Worm (Caenorhabditis elegans) whole organism, late embryonic: ENCODE measurements around the gene ZK1290.7.

Experiments
- F13H6.1 ChIP-seq: sonication (generic microtip); optimal IDR thresholded peaks from 2 replicates; lab custom pipeline; 2016; ENCODE audit warnings: missing genetic modification characterization, missing compliant biosample characterization
- K02D7.2 ChIP-seq: sonication (generic microtip); optimal IDR thresholded peaks from 2 replicates; lab custom pipeline; 2017; ENCODE audit warnings: mild to moderate bottlenecking, missing genetic modification characterization, missing compliant biosample characterization
- K09A11.1 ChIP-seq: sonication (generic microtip); optimal IDR thresholded peaks from 2 replicates; lab custom pipeline; 2017; ENCODE audit warnings: antibody characterized with exemption, mild to moderate bottlenecking, missing genetic modification characterization, missing compliant biosample characterization; ENCODE audit not compliant: insufficient read depth
- ahr-1 ChIP-seq: sonication (generic microtip); optimal IDR thresholded peaks from 2 replicates; lab custom pipeline; 2016; ENCODE audit warnings: missing genetic modification characterization, missing compliant biosample characterization
- ama-1 ChIP-seq: fragments of 150-350 bp; optimal IDR thresholded peaks from 2 replicates; lab custom pipeline; 2014
- ceh-14 ChIP-seq: sonication (generic microtip); optimal IDR thresholded peaks from 2 replicates; lab custom pipeline; 2016; ENCODE audit warnings: missing genotype, missing genetic modification characterization, missing compliant biosample characterization
- ceh-18 ChIP-seq: sonication (generic microtip); optimal IDR thresholded peaks from 2 replicates; lab custom pipeline; 2016; ENCODE audit warnings: missing genetic modification characterization, missing compliant biosample characterization
- ceh-19 ChIP-seq: fragments of 200-800 bp; sonication (Bioruptor generic); optimal IDR thresholded peaks from 2 replicates; lab custom pipeline; 2018; ENCODE audit warnings: mild to moderate bottlenecking, missing genetic modification characterization, missing compliant biosample characterization
- ceh-2 ChIP-seq: sonication (generic microtip); optimal IDR thresholded peaks from 2 replicates; lab custom pipeline; 2016; ENCODE audit warnings: missing genotype, missing genetic modification characterization, missing compliant biosample characterization
- ceh-22 ChIP-seq: sonication (generic microtip); optimal IDR thresholded peaks from 2 replicates; lab custom pipeline; 2017; ENCODE audit warnings: missing biosample characterization, missing genetic modification characterization
- ceh-24 ChIP-seq: sonication (generic microtip); optimal IDR thresholded peaks from 2 replicates; lab custom pipeline; 2016; ENCODE audit warnings: mild to moderate bottlenecking, missing genetic modification characterization, missing compliant biosample characterization
- ceh-34 ChIP-seq: sonication (generic microtip); optimal IDR thresholded peaks from 2 replicates; lab custom pipeline; 2016; ENCODE audit warnings: mild to moderate bottlenecking, missing genetic modification characterization, missing compliant biosample characterization
- ceh-48 ChIP-seq: sonication (generic microtip); optimal IDR thresholded peaks from 2 replicates; lab custom pipeline; 2016; ENCODE audit warnings: missing genetic modification characterization, inconsistent platforms, missing compliant biosample characterization
- ceh-9 ChIP-seq: sonication (generic microtip); optimal IDR thresholded peaks from 2 replicates; lab custom pipeline; 2016; ENCODE audit warnings: mild to moderate bottlenecking, missing genetic modification characterization, inconsistent platforms, missing compliant biosample characterization
- elt-2 ChIP-seq: sonication (generic microtip); optimal IDR thresholded peaks from 2 replicates; lab custom pipeline; 2016; ENCODE audit warnings: missing genetic modification reagents, missing genetic modification characterization, missing compliant biosample characterization
- ets-4 ChIP-seq: sonication (generic microtip); optimal IDR thresholded peaks from 2 replicates; lab custom pipeline; 2016; ENCODE audit warnings: missing genetic modification characterization, missing compliant biosample characterization
- fax-1 ChIP-seq: sonication (generic microtip); optimal IDR thresholded peaks from 2 replicates; lab custom pipeline; 2016; ENCODE audit warnings: missing genotype, missing genetic modification characterization, missing compliant biosample characterization
- fkh-6 ChIP-seq: sonication (generic microtip); optimal IDR thresholded peaks from 2 replicates; lab custom pipeline; 2016; ENCODE audit warnings: missing genetic modification characterization, missing compliant biosample characterization
- hlh-15 ChIP-seq: sonication (generic microtip); optimal IDR thresholded peaks from 2 replicates; lab custom pipeline; 2016; ENCODE audit warnings: missing genetic modification characterization, missing compliant biosample characterization
- hlh-30 ChIP-seq: sonication (generic microtip); optimal IDR thresholded peaks from 2 replicates; lab custom pipeline; 2017; ENCODE audit warnings: antibody characterized with exemption, missing genetic modification characterization, missing compliant biosample characterization; ENCODE audit not compliant: insufficient read depth
- hlh-6 ChIP-seq: sonication (generic microtip); optimal IDR thresholded peaks from 2 replicates; lab custom pipeline; 2016; ENCODE audit warnings: missing genotype, missing genetic modification characterization, missing compliant biosample characterization
- hlh-8 ChIP-seq: sonication (generic microtip); optimal IDR thresholded peaks from 2 replicates; lab custom pipeline; 2016; ENCODE audit warnings: missing genotype, missing genetic modification characterization, missing compliant biosample characterization
- lim-6 ChIP-seq: sonication (generic microtip); optimal IDR thresholded peaks from 2 replicates; lab custom pipeline; 2016; ENCODE audit warnings: missing genetic modification characterization, missing compliant biosample characterization
- nfya-1 ChIP-seq: sonication (generic microtip); optimal IDR thresholded peaks from 2 replicates; lab custom pipeline; 2017; ENCODE audit warnings: missing genetic modification characterization, mild to moderate bottlenecking, missing compliant biosample characterization, antibody characterized with exemption, moderate library complexity
- npax-4 ChIP-seq: sonication (generic microtip); optimal IDR thresholded peaks from 2 replicates; lab custom pipeline; 2016; ENCODE audit warnings: missing genetic modification characterization, missing compliant biosample characterization
- pat-9 ChIP-seq: fragments of 200-800 bp; sonication (Bioruptor generic); optimal IDR thresholded peaks from 2 replicates; lab custom pipeline; 2018; ENCODE audit warnings: mild to moderate bottlenecking, missing genetic modification characterization, moderate library complexity, missing compliant biosample characterization
- pha-4 ChIP-seq: fragments of 150-350 bp; optimal IDR thresholded peaks from 2 replicates; lab custom pipeline; 2018; ENCODE audit warnings: missing biosample characterization, missing genetic modification reagents, missing genetic modification characterization
- rnt-1 ChIP-seq: sonication (generic microtip); optimal IDR thresholded peaks from 2 replicates; lab custom pipeline; 2016; ENCODE audit warnings: missing genetic modification characterization, missing compliant biosample characterization
- sox-4 ChIP-seq: sonication (generic microtip); optimal IDR thresholded peaks from 2 replicates; lab custom pipeline; 2017; ENCODE audit warnings: mild to moderate bottlenecking, missing genetic modification characterization, inconsistent platforms, missing compliant biosample characterization
- syd-9 ChIP-seq: sonication (generic microtip); optimal IDR thresholded peaks from 2 replicates; lab custom pipeline; 2016; ENCODE audit warnings: mild to moderate bottlenecking, missing genetic modification characterization, moderate library complexity, missing compliant biosample characterization
- tbx-7 ChIP-seq: sonication (generic microtip); optimal IDR thresholded peaks from 2 replicates; lab custom pipeline; 2016; ENCODE audit warnings: missing genotype, missing genetic modification characterization, missing compliant biosample characterization
- ttx-3 ChIP-seq: sonication (generic microtip); optimal IDR thresholded peaks from 2 replicates; lab custom pipeline; 2016; ENCODE audit warnings: missing genetic modification reagents, missing genetic modification characterization, missing compliant biosample characterization
- unc-3 ChIP-seq, 2 experiments: fragments of 200-800 bp in 1 of 2; sonication (Bioruptor generic) in 1 of 2; sonication (generic microtip) in 1 of 2; conservative IDR thresholded peaks in 1 of 2; optimal IDR thresholded peaks in 1 of 2; 2 replicates each; pipeline versions ENCODE4 v1.3.6 to Lab custom; 2016 to 2022; ENCODE audit warnings: missing compliant biosample characterization in 2 of 2, missing genetic modification characterization in 2 of 2, missing genetic modification reagents in 1 of 2
- unc-55 ChIP-seq: sonication (generic microtip); optimal IDR thresholded peaks from 2 replicates; lab custom pipeline; 2017; ENCODE audit warnings: missing biosample characterization, missing genetic modification reagents, missing genetic modification characterization
- ztf-16 ChIP-seq: sonication (generic microtip); optimal IDR thresholded peaks from 2 replicates; lab custom pipeline; 2017; ENCODE audit warnings: missing genetic modification characterization, missing compliant biosample characterization

Gene ZK1290.7

DNA sequence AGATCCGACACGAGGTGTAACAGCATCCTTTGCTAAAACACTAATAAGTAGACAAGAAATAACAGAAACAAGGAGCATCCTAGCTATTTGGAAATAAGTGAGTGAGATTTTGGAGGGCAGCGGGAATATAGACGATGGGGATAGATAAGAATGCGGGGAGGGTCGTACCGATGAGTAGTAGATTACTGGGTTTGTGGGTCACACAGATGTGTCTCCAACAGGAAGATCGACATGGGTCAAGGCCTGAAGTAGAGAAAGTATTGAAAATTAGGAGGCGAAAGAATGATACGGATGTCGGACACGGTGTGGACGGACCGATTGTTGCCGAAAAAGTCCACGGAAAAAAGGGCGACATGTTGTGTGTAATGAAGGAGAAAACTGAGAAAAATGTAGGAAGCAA, 9.0 kb upstream of the ZK1290.7 start, which contains the start of gene wrt-10:
TSS of gene wrt-10 (minus strand) at position 195 of the 400 bp plus-strand sequence.
- TF ChIP-seq pat-9 (tag; lab: Kevin White, UChicago) (no peak), fax-1 (no peak), hlh-8 (no peak), K09A11.1 (tag; lab: Kevin White, UChicago) (no peak), ahr-1 (tag; lab: Kevin White, UChicago) (no peak), hlh-30 (tag; lab: Kevin White, UChicago) (no peak), ceh-14 (no peak), ama-1 (no peak), ceh-18 (no peak), ztf-16 (tag; lab: Kevin White, UChicago) (no peak), npax-4 (tag; lab: Kevin White, UChicago) (no peak), ceh-9 (tag; lab: Kevin White, UChicago) (no peak), ceh-22 (tag; lab: Kevin White, UChicago) (no peak), syd-9 (no peak), rnt-1 (tag; lab: Kevin White, UChicago) (no peak), ceh-48 (no peak), hlh-6 (no peak), ceh-34 (tag; lab: Kevin White, UChicago) (no peak), ceh-19 (no peak), ttx-3 (tag; lab: Kevin White, UChicago) (no peak)

DNA sequence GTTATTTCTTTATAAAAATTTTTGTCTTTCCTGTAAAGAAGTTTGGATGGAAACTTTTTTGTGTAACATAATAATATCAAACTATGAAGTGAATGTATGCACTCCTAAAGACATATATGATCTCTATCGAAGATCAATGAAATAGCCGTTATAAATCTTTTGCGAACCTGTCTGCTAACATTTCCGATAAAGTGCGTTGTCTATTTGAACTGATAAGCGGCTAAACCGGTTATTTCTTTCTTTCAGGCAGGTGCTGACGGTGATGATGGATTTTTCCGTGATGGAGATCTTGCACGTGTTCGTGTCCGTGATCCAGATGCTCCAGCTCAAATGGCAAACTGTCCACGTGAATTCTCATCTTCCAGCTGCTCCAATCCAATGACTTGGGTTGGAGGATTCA, 6.1 kb upstream of the ZK1290.7 start:
- TF ChIP-seq ztf-16 (tag; lab: Kevin White, UChicago), result no peak
- TF ChIP-seq pha-4 (tag; lab: Kevin White, UChicago), result no peak
- TF ChIP-seq unc-3 (GFP tag; conservative IDR thresholded peaks at IDR 0.05; lab: Robert Waterston, UW), result no peak
- no peak for TF ChIP-seq unc-3 (tag; optimal IDR thresholded peaks at IDR 0.05; lab: Kevin White, UChicago)
- TF ChIP-seq ceh-24 (tag; lab: Kevin White, UChicago), result no peak
- TF ChIP-seq ceh-14, result no peak
- TF ChIP-seq fkh-6, result no peak
- TF ChIP-seq sox-4 (tag; lab: Kevin White, UChicago), result no peak
- TF ChIP-seq syd-9, result no peak
- TF ChIP-seq tbx-7 (tag; lab: Kevin White, UChicago), result no peak
- TF ChIP-seq hlh-8, result no peak
- no peak for TF ChIP-seq pat-9 (tag; lab: Kevin White, UChicago)
- TF ChIP-seq, all 69 proteins: peak for 0

DNA sequence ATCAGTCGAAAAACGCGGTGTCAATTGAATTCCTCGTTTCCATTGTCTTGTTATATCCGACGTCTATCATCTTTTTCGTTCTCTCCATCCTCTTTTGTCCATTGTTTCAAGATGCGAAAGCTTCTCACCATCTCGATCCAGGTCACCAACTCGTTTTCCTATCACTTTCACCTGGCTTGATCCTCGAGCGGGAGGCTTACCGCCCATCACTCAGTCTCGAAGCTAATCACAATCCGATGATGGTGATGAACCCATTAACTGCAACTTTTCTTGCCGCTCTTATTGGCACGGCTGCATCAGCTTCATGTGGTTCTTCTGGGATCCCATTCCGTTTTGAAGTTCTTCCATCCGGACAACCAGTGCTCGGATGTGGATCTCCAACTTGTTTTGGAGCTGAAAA, 5.6 kb upstream of the ZK1290.7 start, which contains the start of gene wrt-1:
TSS of gene wrt-1 (plus strand) at position 53 of the 400 bp plus-strand sequence.
- no peak for TF ChIP-seq elt-2 (tag; lab: Kevin White, UChicago)
- no peak for TF ChIP-seq K02D7.2 (tag; lab: Kevin White, UChicago)
- TF ChIP-seq fkh-6, result no peak

DNA sequence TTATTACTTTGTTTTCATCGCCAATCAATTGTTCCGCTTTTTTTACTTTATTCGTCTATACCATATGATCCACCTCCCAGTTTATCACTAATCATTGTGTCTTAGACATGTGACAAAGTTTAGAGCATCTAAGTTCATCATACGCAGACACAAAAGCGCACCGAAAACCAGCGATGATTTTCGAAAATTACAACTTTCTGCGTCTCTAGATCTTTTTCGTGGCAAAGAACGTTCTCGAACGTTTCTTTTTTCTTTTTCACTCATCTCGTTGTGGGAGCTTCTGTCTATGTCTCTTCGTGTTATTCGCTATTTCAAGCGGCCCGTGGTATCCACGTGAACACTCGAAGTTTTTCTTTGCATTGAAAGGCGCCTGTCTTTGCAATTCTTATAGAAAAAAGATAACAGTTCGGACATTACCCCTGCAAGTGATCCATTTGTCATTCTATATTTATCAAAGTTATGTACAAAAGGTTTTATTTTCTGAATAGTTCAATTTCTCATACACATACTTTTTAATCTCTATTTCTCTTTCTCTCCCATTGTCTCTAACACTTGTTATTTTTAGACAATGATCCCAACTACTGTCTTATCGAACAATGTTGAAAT, 3.8 kb upstream of the ZK1290.7 start, which contains the start of gene ZK1290.5:
TSS of gene ZK1290.5 (plus strand) at position 566 of the 606 bp plus-strand sequence.
- TF ChIP-seq nfya-1 (tag; lab: Kevin White, UChicago), result peak; percentile 50
- TF ChIP-seq ceh-18, result peak; percentile 84
- peak; percentile 61 for TF ChIP-seq hlh-30 (tag; lab: Kevin White, UChicago)
- TF ChIP-seq unc-55 (GFP tag; lab: Kevin White, UChicago), result peak; percentile 69
- TF ChIP-seq F13H6.1 (tag; lab: Kevin White, UChicago), result peak; percentile 10
- TF ChIP-seq rnt-1 (tag; lab: Kevin White, UChicago), result peak; percentile 54
- no peak for TF ChIP-seq ceh-2 (tag; lab: Kevin White, UChicago)
- peak; percentile 18 for TF ChIP-seq ets-4 (tag; lab: Kevin White, UChicago)
- TF ChIP-seq ceh-14, result no peak

DNA sequence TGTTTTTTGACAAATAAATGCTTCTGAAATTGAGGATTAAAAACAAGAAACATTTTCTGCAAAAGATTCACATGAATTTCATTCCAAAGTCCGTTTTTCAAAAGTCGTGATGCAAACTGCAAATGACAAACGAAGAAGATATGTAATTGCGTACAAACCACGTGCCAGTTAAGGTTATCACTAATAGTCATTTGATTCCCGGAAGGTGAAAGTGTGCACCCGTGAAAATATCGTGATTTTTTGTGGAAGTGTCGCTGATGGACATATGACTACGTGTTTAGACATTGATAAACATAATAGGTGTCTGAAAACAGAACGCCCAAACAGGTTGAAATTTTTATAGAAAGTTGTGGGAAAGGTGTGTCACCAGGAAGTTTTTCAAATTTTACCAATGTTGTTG, 2.9 kb upstream of the ZK1290.7 start:
- TF ChIP-seq hlh-8, result no peak
- no peak for TF ChIP-seq hlh-15
- no peak for TF ChIP-seq K02D7.2 (tag; lab: Kevin White, UChicago)
- no peak for TF ChIP-seq lim-6
- no peak for TF ChIP-seq ceh-18
- no peak for TF ChIP-seq ttx-3 (tag; lab: Kevin White, UChicago)
